Fruit fly (Drosophila melanogaster) whole organism, pupa: ENCODE measurements around the gene CG31200.

Source experiments
- CG12605 ChIP-seq: fragments of 200-800 bp; sonication (Bioruptor generic); IDR thresholded peaks from 2 replicates; pipeline ENCODE4 v1.3.6; 2022; ENCODE audit warnings: missing biosample characterization, missing genetic modification characterization
- CG13204 ChIP-seq: fragments of 200-800 bp; sonication (Bioruptor generic); optimal IDR thresholded peaks from 2 replicates; lab custom pipeline; 2018; ENCODE audit warnings: missing biosample characterization, mild to moderate bottlenecking, missing genetic modification characterization, moderate library complexity
- CG15710 ChIP-seq: fragments of 200-800 bp; sonication (Bioruptor generic); optimal IDR thresholded peaks from 2 replicates; lab custom pipeline; 2018; ENCODE audit warnings: missing biosample characterization, mild to moderate bottlenecking, missing genetic modification characterization, moderate library complexity
- CG9948 ChIP-seq: fragments of 200-800 bp; sonication (Bioruptor generic); optimal IDR thresholded peaks from 2 replicates; lab custom pipeline; 2018; ENCODE audit warnings: missing biosample characterization, mild to moderate bottlenecking, missing genetic modification characterization, moderate library complexity
- Pif1A ChIP-seq: fragments of 200-800 bp; sonication (Bioruptor generic); optimal IDR thresholded peaks from 3 replicates; lab custom pipeline; 2016; ENCODE audit warnings: missing biosample characterization, missing genetic modification characterization
- Snoo ChIP-seq: fragments of 200-800 bp; sonication (Bioruptor generic); optimal IDR thresholded peaks from 3 replicates; lab custom pipeline; 2017; ENCODE audit warnings: missing biosample characterization, mild to moderate bottlenecking, missing genetic modification characterization, inconsistent platforms
- rn ChIP-seq: fragments of 200-800 bp; sonication (Bioruptor generic); IDR thresholded peaks from 2 replicates; pipeline ENCODE4 v1.3.6; 2022; ENCODE audit warnings: missing biosample characterization, missing genetic modification characterization

- TF ChIP-seq CG9948 (tag; lab: Kevin White, UChicago) (no peak), Pif1A (GFP tag; lab: Kevin White, UChicago) (no peak), CG13204 (no peak), CG15710 (tag; lab: Kevin White, UChicago) (no peak), rn (GFP tag; lab: Robert Waterston, UW) (no peak), CG12605 (GFP tag; lab: Robert Waterston, UW) (no peak), Snoo (no peak)
Observed at dm6 chr3R:20748974-20749373, 3.8 kb upstream of the CG31200 start, which contains the start of gene Prosalpha4T1.
